Worm (Caenorhabditis elegans): ENCODE results near the gene ZK512.7.
A peak's percentile ranks its signal among the peaks of the same experiment; 100 is the strongest.

The ZK512.7 gene

ce11 chrIII:9149132-9149531 is 10.6 kb upstream of the ZK512.7 start:
- TF ChIP-seq flh-1 (GFP tag; optimal IDR thresholded peaks at IDR 0.05) (no peak), M03D4.4 (tag; optimal IDR thresholded peaks at IDR 0.05) (no peak), mls-2 (tag; optimal IDR thresholded peaks at IDR 0.05) (no peak), cnd-1 (tag; optimal IDR thresholded peaks at IDR 0.05) (no peak), tbx-8 (GFP tag; optimal IDR thresholded peaks at IDR 0.05) (no peak), nhr-237 (tag; optimal IDR thresholded peaks at IDR 0.05) (no peak), elt-1 (tag; optimal IDR thresholded peaks at IDR 0.05; ENCODE audit: borderline replicate concordance, insufficient read depth) (no peak), ham-2 (GFP tag; optimal IDR thresholded peaks at IDR 0.05) (no peak), hlh-1 (tag; optimal IDR thresholded peaks at IDR 0.05) (no peak), bed-3 (GFP tag; optimal IDR thresholded peaks at IDR 0.05) (no peak), mep-1 (tag; optimal IDR thresholded peaks at IDR 0.05) (no peak), unc-62 (GFP tag; optimal IDR thresholded peaks at IDR 0.05) (no peak), nhr-2 (tag; optimal IDR thresholded peaks at IDR 0.05) (no peak), blmp-1 (tag; optimal IDR thresholded peaks at IDR 0.05) (no peak), zip-8 (tag; optimal IDR thresholded peaks at IDR 0.05) (no peak), nhr-28 (tag; optimal IDR thresholded peaks at IDR 0.05) (no peak)

ce11 chrIII:9145765-9146164 is 7.3 kb upstream of the ZK512.7 start, which contains the start of gene ZK512.8:
Gene ZK512.8, plus strand, starts transcription at chrIII:9146065.
- TF ChIP-seq sem-2 (GFP tag; optimal IDR thresholded peaks at IDR 0.05), result no peak
- TF ChIP-seq sptf-1 (tag; optimal IDR thresholded peaks at IDR 0.05), result no peak
- TF ChIP-seq ceh-43 (GFP tag; optimal IDR thresholded peaks at IDR 0.05), result no peak
- TF ChIP-seq cnd-1 (tag; optimal IDR thresholded peaks at IDR 0.05), result no peak
- TF ChIP-seq lin-13 (tag; optimal IDR thresholded peaks at IDR 0.05), result no peak

- TF ChIP-seq ces-1 (GFP tag; optimal IDR thresholded peaks at IDR 0.05) (peak; percentile 53), zip-8 (tag; optimal IDR thresholded peaks at IDR 0.05) (no peak), tbx-8 (GFP tag; optimal IDR thresholded peaks at IDR 0.05) (no peak), hlh-1 (tag; optimal IDR thresholded peaks at IDR 0.05) (no peak), lsy-2 (tag; optimal IDR thresholded peaks at IDR 0.05) (peak; percentile 24), flh-1 (GFP tag; optimal IDR thresholded peaks at IDR 0.05) (no peak), nhr-76 (tag; optimal IDR thresholded peaks at IDR 0.05) (no peak), lin-32 (GFP tag; optimal IDR thresholded peaks at IDR 0.05) (no peak)
Observed at ce11 chrIII:9144744-9145390, 6.4 kb upstream of the ZK512.7 start, which contains the start of the genes ZK512.2 and ZK512.4. Gene ZK512.2, minus strand, starts transcription at chrIII:9144794. Gene ZK512.4, plus strand, starts transcription at chrIII:9145340.

DNA sequence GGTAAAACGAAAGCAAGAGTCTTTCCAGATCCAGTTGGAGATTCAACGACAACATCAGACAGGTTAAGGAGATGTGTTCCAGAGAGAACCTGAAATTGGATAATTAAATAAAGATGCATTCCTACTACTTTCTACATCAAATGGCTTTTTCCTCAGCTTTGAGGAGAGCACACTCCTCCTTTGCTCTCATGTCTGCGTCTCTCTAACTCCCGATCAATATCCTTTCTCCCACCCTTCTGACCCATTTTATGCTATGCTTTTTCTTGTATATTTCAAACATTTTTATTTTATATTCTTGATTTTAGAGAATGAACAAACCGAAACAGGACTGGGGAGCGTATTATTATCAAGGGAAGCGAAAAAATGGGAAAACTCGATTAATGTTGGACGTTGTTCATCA is 5.4 kb upstream of the ZK512.7 start, which contains the start of gene ZK512.11:
TSS of gene ZK512.11 (plus strand) at position 301 of the 400 bp plus-strand sequence.
- peak; percentile 74 for TF ChIP-seq ces-1 (GFP tag; optimal IDR thresholded peaks at IDR 0.05)
- no peak for TF ChIP-seq mls-2 (tag; optimal IDR thresholded peaks at IDR 0.05)

- no peak for TF ChIP-seq blmp-1 (tag; optimal IDR thresholded peaks at IDR 0.05)
- no peak for TF ChIP-seq sptf-1 (tag; optimal IDR thresholded peaks at IDR 0.05)
- no peak for TF ChIP-seq hlh-1 (tag; optimal IDR thresholded peaks at IDR 0.05)
- TF ChIP-seq nhr-2 (tag; optimal IDR thresholded peaks at IDR 0.05), result no peak
- TF ChIP-seq ceh-39 (tag; optimal IDR thresholded peaks at IDR 0.05), result no peak
- no peak for TF ChIP-seq mls-2 (tag; optimal IDR thresholded peaks at IDR 0.05)
- no peak for TF ChIP-seq zip-8 (tag; optimal IDR thresholded peaks at IDR 0.05)
- no peak for TF ChIP-seq snpc-4 (tag; optimal IDR thresholded peaks at IDR 0.05)
Observed at ce11 chrIII:9136587-9136986, 1.9 kb downstream of the ZK512.7 start, which contains the start of gene eat-4. Gene eat-4, plus strand, starts transcription at chrIII:9136887.

DNA sequence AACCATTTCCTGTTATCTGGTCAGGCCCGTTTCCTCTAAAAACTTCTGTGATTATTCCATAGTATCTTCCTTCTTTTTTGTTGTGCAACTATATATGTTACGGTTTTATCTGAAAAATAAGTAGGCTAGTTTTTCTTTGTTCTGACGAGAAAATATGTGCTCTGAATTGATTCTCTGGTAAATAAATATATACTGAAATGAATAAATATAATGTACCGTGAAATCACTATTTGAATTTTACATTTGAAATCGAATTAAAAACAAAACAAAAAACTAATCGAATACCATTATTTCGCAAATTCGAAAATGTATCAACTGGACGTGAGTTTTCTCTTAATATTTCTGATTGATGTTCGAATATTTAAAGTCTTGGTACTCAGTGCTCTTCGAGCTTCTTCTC is 7.9 kb downstream of the ZK512.7 start, which contains the start of gene ZK512.10:
TSS of gene ZK512.10 (plus strand) at position 301 of the 400 bp plus-strand sequence.
- no peak for TF ChIP-seq elt-1 (tag; optimal IDR thresholded peaks at IDR 0.05; ENCODE audit: borderline replicate concordance, insufficient read depth)
- TF ChIP-seq cnd-1 (tag; optimal IDR thresholded peaks at IDR 0.05), result no peak
- TF ChIP-seq ztf-11 (tag; optimal IDR thresholded peaks at IDR 0.05), result no peak
- no peak for TF ChIP-seq lin-32 (GFP tag; optimal IDR thresholded peaks at IDR 0.05)
- TF ChIP-seq unc-39 (tag; optimal IDR thresholded peaks at IDR 0.05), result no peak
- TF ChIP-seq mab-5 (tag; optimal IDR thresholded peaks at IDR 0.05), result no peak
- TF ChIP-seq snpc-4 (tag; optimal IDR thresholded peaks at IDR 0.05), result no peak
- no peak for TF ChIP-seq nhr-76 (tag; optimal IDR thresholded peaks at IDR 0.05)
- no peak for TF ChIP-seq lsy-2 (tag; optimal IDR thresholded peaks at IDR 0.05)
